Worm (Caenorhabditis elegans) whole organism, L4/young adult: ENCODE data around the gene cyp-33C1.

Source experiments
- dao-5 ChIP-seq: sonication (generic microtip); optimal IDR thresholded peaks from 2 replicates; lab custom pipeline; 2016; ENCODE audit warnings: missing genotype, missing genetic modification characterization, moderate library complexity, missing compliant biosample characterization
- him-1 ChIP-seq: sonication (generic microtip); optimal IDR thresholded peaks from 2 replicates; lab custom pipeline; 2016; ENCODE audit warnings: missing genotype, missing genetic modification reagents, missing genetic modification characterization, missing compliant biosample characterization

DNA sequence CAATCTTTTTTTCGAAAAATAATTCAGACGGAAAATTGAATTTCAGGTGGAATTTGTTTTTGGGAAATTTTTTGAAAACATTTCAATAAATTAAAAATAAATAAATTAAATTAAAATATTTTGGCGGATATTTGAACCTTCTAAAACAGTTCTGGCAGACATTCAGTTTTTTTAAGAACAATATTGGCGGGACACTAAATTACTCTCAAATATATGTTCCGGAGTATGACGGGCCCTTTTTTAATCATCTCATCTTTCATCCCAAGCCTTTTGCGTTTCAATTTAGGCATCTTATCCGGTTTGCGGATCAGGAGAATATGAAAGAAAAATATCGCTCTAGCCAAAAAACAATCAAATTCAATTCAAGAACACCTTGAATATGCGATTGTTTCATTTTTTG is 27.5 kb downstream of the cyp-33C1 start, which contains the start of gene svh-11:
- TF ChIP-seq him-1 (tag; lab: Kevin White, UChicago) (no peak), dao-5 (tag; lab: Kevin White, UChicago) (no peak)
